Fruit fly (Drosophila melanogaster): ENCODE data around the gene CG5853.

dm6 chr2L:9968201-9968727, 20.8 kb upstream of the CG5853 start:
- TF ChIP-seq CG14711 (tag; optimal IDR thresholded peaks at IDR 0.05): no peak
- TF ChIP-seq Crg-1 (GFP tag; optimal IDR thresholded peaks at IDR 0.05): no peak
- TF ChIP-seq CG7101 (tag; optimal IDR thresholded peaks at IDR 0.05): no peak
- no peak for TF ChIP-seq CG5204 (GFP tag; optimal IDR thresholded peaks at IDR 0.05)
- TF ChIP-seq pad (GFP tag; optimal IDR thresholded peaks at IDR 0.05): no peak
- no peak for TF ChIP-seq toe (GFP tag; optimal IDR thresholded peaks at IDR 0.05)
- no peak for TF ChIP-seq kay (GFP tag; ENCODE audit: borderline replicate concordance)
